Worm (Caenorhabditis elegans) whole organism, L1 larva: ENCODE measurements around the gene F36G3.1.
"Not testable (repeated sequence)": the region's sequence is repeated elsewhere in the genome, so short reads cannot be mapped to it uniquely, and the experiment has no call there.

Source experiments
- Y116A8C.19 ChIP-seq: sonication (generic microtip); optimal IDR thresholded peaks from 2 replicates; lab custom pipeline; 2016; ENCODE audit warnings: missing compliant biosample characterization, missing genetic modification characterization, borderline replicate concordance
- dpl-1 ChIP-seq, 3 experiments: fragments of 150-350 bp in 2 of 3; sonication (generic microtip) in 1 of 3; optimal IDR thresholded peaks; 2 replicates each; lab custom pipeline; 2014 to 2017; ENCODE audit warnings: missing biosample characterization in 3 of 3, missing genetic modification characterization in 3 of 3, missing genetic modification reagents in 3 of 3
- elt-3 ChIP-seq, 6 experiments: fragments of 150-350 bp in 1 of 6; sonication (generic microtip); optimal IDR thresholded peaks; 2 replicates each; lab custom pipeline; 2017 to 2018; ENCODE audit warnings: missing biosample characterization in 6 of 6, missing genetic modification characterization in 6 of 6, inconsistent platforms in 1 of 6
- lin-35 ChIP-seq, 2 experiments: fragments of 150-350 bp; optimal IDR thresholded peaks; 2 replicates each; lab custom pipeline; 2014; ENCODE audit warnings: missing biosample characterization in 2 of 2, missing genetic modification characterization in 2 of 2, missing genetic modification reagents in 2 of 2
- lin-39 ChIP-seq: fragments of 150-350 bp; optimal IDR thresholded peaks from 2 replicates; lab custom pipeline; 2014; ENCODE audit warnings: missing biosample characterization, missing genetic modification reagents, missing genetic modification characterization
- nhr-12 ChIP-seq: sonication (generic microtip); optimal IDR thresholded peaks from 2 replicates; lab custom pipeline; 2017; ENCODE audit warnings: missing biosample characterization, missing genetic modification characterization
- nhr-77 ChIP-seq: fragments of 150-350 bp; optimal IDR thresholded peaks from 2 replicates; lab custom pipeline; 2014; ENCODE audit warnings: missing biosample characterization, missing genetic modification characterization
- tbx-2 ChIP-seq: sonication (generic microtip); optimal IDR thresholded peaks from 2 replicates; lab custom pipeline; 2016; ENCODE audit warnings: missing genetic modification characterization, missing compliant biosample characterization
- unc-130 ChIP-seq: fragments of 150-350 bp; optimal IDR thresholded peaks from 2 replicates; lab custom pipeline; 2017; ENCODE audit warnings: missing biosample characterization, missing genetic modification characterization, inconsistent platforms

DNA sequence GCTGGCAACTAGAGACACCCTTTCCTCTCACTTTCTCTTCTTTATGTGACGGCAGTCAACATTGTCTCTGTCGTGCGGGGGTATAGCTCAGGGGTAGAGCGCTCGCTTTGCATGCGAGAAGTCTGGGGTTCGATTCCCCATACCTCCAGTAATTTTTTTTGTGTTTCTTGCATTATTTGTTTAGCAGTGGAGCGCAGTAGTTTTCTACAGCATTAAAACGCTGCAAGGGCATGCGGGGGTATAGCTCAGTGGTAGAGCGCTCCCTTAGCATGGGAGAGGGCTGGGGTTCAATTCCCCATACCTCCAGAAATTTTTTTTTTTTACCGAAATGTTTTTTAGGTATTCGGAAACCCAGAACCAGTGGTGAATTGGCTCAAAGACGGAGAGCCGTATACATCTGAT is 45.5 kb downstream of the F36G3.1 start:
- TF ChIP-seq unc-130 (tag; lab: Kevin White, UChicago) = peak; percentile 50
- peak; percentile 42 for TF ChIP-seq lin-39 (tag; lab: Kevin White, UChicago)
- peak in 3 of 6 experiments; percentile 8 to 75 (median 35) for TF ChIP-seq elt-3 (tag; optimal IDR thresholded peaks at IDR 0.05; lab: Kevin White, UChicago)
- not testable (repeated sequence) for TF ChIP-seq Y116A8C.19, nhr-12 (tag; lab: Kevin White, UChicago)
- peak; percentile 91 for TF ChIP-seq nhr-77 (tag; lab: Kevin White, UChicago)
- peak; percentile 84 for TF ChIP-seq tbx-2
- peak; percentile 58 to 84 for TF ChIP-seq lin-35 (GFP tag; optimal IDR thresholded peaks at IDR 0.05; lab: Kevin White, UChicago)
- peak in 2 of 3 experiments; percentile 37 to 49 for TF ChIP-seq dpl-1 (GFP tag; optimal IDR thresholded peaks at IDR 0.05; lab: Kevin White, UChicago)
